Worm (Caenorhabditis elegans) whole organism, late embryonic: ENCODE data around the gene T01D3.1.

Experiments
- F13H6.1 ChIP-seq: sonication (generic microtip); optimal IDR thresholded peaks from 2 replicates; lab custom pipeline; 2016; ENCODE audit warnings: missing genetic modification characterization, missing compliant biosample characterization
- K02D7.2 ChIP-seq: sonication (generic microtip); optimal IDR thresholded peaks from 2 replicates; lab custom pipeline; 2017; ENCODE audit warnings: mild to moderate bottlenecking, missing genetic modification characterization, missing compliant biosample characterization
- T23F11.4 ChIP-seq: fragments of 200-800 bp; sonication (Bioruptor generic); optimal IDR thresholded peaks from 2 replicates; lab custom pipeline; 2018; ENCODE audit warnings: mild to moderate bottlenecking, missing genetic modification characterization, missing compliant biosample characterization
- Y22D7AL.16 ChIP-seq: sonication (generic microtip); optimal IDR thresholded peaks from 2 replicates; lab custom pipeline; 2016; ENCODE audit warnings: missing genetic modification characterization, missing compliant biosample characterization
- ahr-1 ChIP-seq: sonication (generic microtip); optimal IDR thresholded peaks from 2 replicates; lab custom pipeline; 2016; ENCODE audit warnings: missing genetic modification characterization, missing compliant biosample characterization
- ama-1 ChIP-seq: fragments of 150-350 bp; optimal IDR thresholded peaks from 2 replicates; lab custom pipeline; 2014
- ceh-14 ChIP-seq: sonication (generic microtip); optimal IDR thresholded peaks from 2 replicates; lab custom pipeline; 2016; ENCODE audit warnings: missing genotype, missing genetic modification characterization, missing compliant biosample characterization
- ceh-18 ChIP-seq: sonication (generic microtip); optimal IDR thresholded peaks from 2 replicates; lab custom pipeline; 2016; ENCODE audit warnings: missing genetic modification characterization, missing compliant biosample characterization
- ceh-19 ChIP-seq: fragments of 200-800 bp; sonication (Bioruptor generic); optimal IDR thresholded peaks from 2 replicates; lab custom pipeline; 2018; ENCODE audit warnings: mild to moderate bottlenecking, missing genetic modification characterization, missing compliant biosample characterization
- ceh-22 ChIP-seq: sonication (generic microtip); optimal IDR thresholded peaks from 2 replicates; lab custom pipeline; 2017; ENCODE audit warnings: missing biosample characterization, missing genetic modification characterization
- ceh-30 ChIP-seq: fragments of 150-350 bp; optimal IDR thresholded peaks from 2 replicates; lab custom pipeline; 2014; ENCODE audit warnings: missing biosample characterization, missing genetic modification characterization
- ceh-34 ChIP-seq: sonication (generic microtip); optimal IDR thresholded peaks from 2 replicates; lab custom pipeline; 2016; ENCODE audit warnings: mild to moderate bottlenecking, missing genetic modification characterization, missing compliant biosample characterization
- ceh-45 ChIP-seq: fragments of 200-800 bp; sonication (Bioruptor generic); IDR thresholded peaks from 2 replicates; pipeline ENCODE4 v1.3.6; 2022; ENCODE audit warnings: missing genetic modification reagents, missing genetic modification characterization, missing compliant biosample characterization
- ceh-9 ChIP-seq: sonication (generic microtip); optimal IDR thresholded peaks from 2 replicates; lab custom pipeline; 2016; ENCODE audit warnings: mild to moderate bottlenecking, missing genetic modification characterization, inconsistent platforms, missing compliant biosample characterization
- che-1 ChIP-seq: sonication (generic microtip); optimal IDR thresholded peaks from 2 replicates; lab custom pipeline; 2016; ENCODE audit warnings: mild to moderate bottlenecking, missing genetic modification characterization, missing compliant biosample characterization
- dmd-4 ChIP-seq: sonication (generic microtip); optimal IDR thresholded peaks from 2 replicates; lab custom pipeline; 2016; ENCODE audit warnings: borderline replicate concordance, missing genetic modification characterization, missing compliant biosample characterization
- ets-4 ChIP-seq: sonication (generic microtip); optimal IDR thresholded peaks from 2 replicates; lab custom pipeline; 2016; ENCODE audit warnings: missing genetic modification characterization, missing compliant biosample characterization
- fax-1 ChIP-seq: sonication (generic microtip); optimal IDR thresholded peaks from 2 replicates; lab custom pipeline; 2016; ENCODE audit warnings: missing genotype, missing genetic modification characterization, missing compliant biosample characterization
- gmeb-2 ChIP-seq: sonication (generic microtip); optimal IDR thresholded peaks from 2 replicates; lab custom pipeline; 2016; ENCODE audit warnings: missing genetic modification characterization, inconsistent platforms, missing compliant biosample characterization
- hlh-13 ChIP-seq: fragments of 200-800 bp; sonication (Bioruptor generic); optimal IDR thresholded peaks from 2 replicates; lab custom pipeline; 2018; ENCODE audit warnings: mild to moderate bottlenecking, missing genetic modification characterization, missing compliant biosample characterization
- hlh-15 ChIP-seq: sonication (generic microtip); optimal IDR thresholded peaks from 2 replicates; lab custom pipeline; 2016; ENCODE audit warnings: missing genetic modification characterization, missing compliant biosample characterization
- hlh-30 ChIP-seq: sonication (generic microtip); optimal IDR thresholded peaks from 2 replicates; lab custom pipeline; 2017; ENCODE audit warnings: antibody characterized with exemption, missing genetic modification characterization, missing compliant biosample characterization; ENCODE audit not compliant: insufficient read depth
- hlh-6 ChIP-seq: sonication (generic microtip); optimal IDR thresholded peaks from 2 replicates; lab custom pipeline; 2016; ENCODE audit warnings: missing genotype, missing genetic modification characterization, missing compliant biosample characterization
- lim-6 ChIP-seq: sonication (generic microtip); optimal IDR thresholded peaks from 2 replicates; lab custom pipeline; 2016; ENCODE audit warnings: missing genetic modification characterization, missing compliant biosample characterization
- lin-11 ChIP-seq: fragments of 200-800 bp; sonication (Bioruptor generic); optimal IDR thresholded peaks from 2 replicates; lab custom pipeline; 2018; ENCODE audit warnings: mild to moderate bottlenecking, missing genetic modification characterization, missing compliant biosample characterization
- mec-3 ChIP-seq: sonication (generic microtip); optimal IDR thresholded peaks from 2 replicates; lab custom pipeline; 2016; ENCODE audit warnings: borderline replicate concordance, missing genetic modification characterization, missing compliant biosample characterization
- nfya-1 ChIP-seq: sonication (generic microtip); optimal IDR thresholded peaks from 2 replicates; lab custom pipeline; 2017; ENCODE audit warnings: missing genetic modification characterization, mild to moderate bottlenecking, missing compliant biosample characterization, antibody characterized with exemption, moderate library complexity
- nhr-11 ChIP-seq: fragments of 150-350 bp; optimal IDR thresholded peaks from 2 replicates; lab custom pipeline; 2014; ENCODE audit warnings: missing biosample characterization, missing genetic modification characterization
- npax-4 ChIP-seq: sonication (generic microtip); optimal IDR thresholded peaks from 2 replicates; lab custom pipeline; 2016; ENCODE audit warnings: missing genetic modification characterization, missing compliant biosample characterization
- pag-3 ChIP-seq: sonication (generic microtip); optimal IDR thresholded peaks from 2 replicates; lab custom pipeline; 2016; ENCODE audit warnings: missing compliant biosample characterization, missing genetic modification characterization, borderline replicate concordance
- pat-9 ChIP-seq: fragments of 200-800 bp; sonication (Bioruptor generic); optimal IDR thresholded peaks from 2 replicates; lab custom pipeline; 2018; ENCODE audit warnings: mild to moderate bottlenecking, missing genetic modification characterization, moderate library complexity, missing compliant biosample characterization
- pax-1 ChIP-seq: fragments of 150-350 bp; optimal IDR thresholded peaks from 2 replicates; lab custom pipeline; 2014; ENCODE audit warnings: missing biosample characterization, missing genetic modification characterization
- pha-4 ChIP-seq: fragments of 150-350 bp; optimal IDR thresholded peaks from 2 replicates; lab custom pipeline; 2018; ENCODE audit warnings: missing biosample characterization, missing genetic modification reagents, missing genetic modification characterization
- pqm-1 ChIP-seq: sonication (generic microtip); optimal IDR thresholded peaks from 2 replicates; lab custom pipeline; 2016; ENCODE audit warnings: missing genetic modification characterization, missing compliant biosample characterization
- rnt-1 ChIP-seq: sonication (generic microtip); optimal IDR thresholded peaks from 2 replicates; lab custom pipeline; 2016; ENCODE audit warnings: missing genetic modification characterization, missing compliant biosample characterization
- sdc-2 ChIP-seq: sonication (generic microtip); optimal IDR thresholded peaks from 2 replicates; lab custom pipeline; 2016; ENCODE audit warnings: missing genotype, missing genetic modification characterization, missing compliant biosample characterization
- sox-2 ChIP-seq: fragments of 200-800 bp; sonication (Bioruptor generic); IDR thresholded peaks from 2 replicates; pipeline ENCODE4 v1.3.6; 2022; ENCODE audit warnings: missing genetic modification reagents, missing genetic modification characterization, missing compliant biosample characterization
- tbx-2 ChIP-seq: sonication (generic microtip); optimal IDR thresholded peaks from 2 replicates; lab custom pipeline; 2016; ENCODE audit warnings: missing genetic modification characterization, missing compliant biosample characterization
- tbx-7 ChIP-seq: sonication (generic microtip); optimal IDR thresholded peaks from 2 replicates; lab custom pipeline; 2016; ENCODE audit warnings: missing genotype, missing genetic modification characterization, missing compliant biosample characterization
- unc-3 ChIP-seq, 2 experiments: fragments of 200-800 bp in 1 of 2; sonication (Bioruptor generic) in 1 of 2; sonication (generic microtip) in 1 of 2; conservative IDR thresholded peaks in 1 of 2; optimal IDR thresholded peaks in 1 of 2; 2 replicates each; pipeline versions ENCODE4 v1.3.6 to Lab custom; 2016 to 2022; ENCODE audit warnings: missing compliant biosample characterization in 2 of 2, missing genetic modification characterization in 2 of 2, missing genetic modification reagents in 1 of 2
- unc-42 ChIP-seq: sonication (generic microtip); optimal IDR thresholded peaks from 2 replicates; lab custom pipeline; 2016; ENCODE audit warnings: missing genotype, missing genetic modification characterization, missing compliant biosample characterization
- unc-55 ChIP-seq: sonication (generic microtip); optimal IDR thresholded peaks from 2 replicates; lab custom pipeline; 2017; ENCODE audit warnings: missing biosample characterization, missing genetic modification reagents, missing genetic modification characterization
- ztf-16 ChIP-seq: sonication (generic microtip); optimal IDR thresholded peaks from 2 replicates; lab custom pipeline; 2017; ENCODE audit warnings: missing genetic modification characterization, missing compliant biosample characterization

Gene T01D3.1

DNA sequence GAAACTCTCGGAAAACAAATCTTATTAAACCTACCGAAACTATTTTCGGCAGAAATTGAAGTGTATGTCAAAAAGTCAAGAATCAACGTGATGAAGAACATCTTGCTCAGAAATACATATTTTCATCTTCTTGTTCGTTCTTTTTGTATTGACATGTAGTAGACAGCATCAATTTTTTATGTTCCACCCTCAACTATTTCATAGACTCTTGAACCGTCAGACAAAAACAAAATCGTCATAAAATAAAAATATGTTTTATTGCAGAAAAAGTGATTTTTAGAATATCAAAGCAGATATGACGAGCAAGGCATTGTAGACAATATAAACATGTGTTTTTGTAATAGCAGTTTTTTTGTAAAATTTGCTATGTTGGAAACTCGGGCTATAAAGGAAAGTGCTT is 35.1 kb downstream of the T01D3.1 start, which contains the start of gene F35E12.2:
F35E12.2 (minus strand) TSS at position 101 of the 400 bp plus-strand sequence.
- TF ChIP-seq mec-3 (tag; lab: Kevin White, UChicago): no peak
- TF ChIP-seq npax-4 (tag; lab: Kevin White, UChicago): no peak
- TF ChIP-seq K02D7.2 (tag; lab: Kevin White, UChicago): no peak
- TF ChIP-seq gmeb-2 (tag; lab: Kevin White, UChicago): no peak
- no peak for TF ChIP-seq sox-2 (GFP tag; lab: Robert Waterston, UW)
- no peak for TF ChIP-seq unc-3 (GFP tag; conservative IDR thresholded peaks at IDR 0.05; lab: Robert Waterston, UW)
- no peak for TF ChIP-seq unc-3 (tag; optimal IDR thresholded peaks at IDR 0.05; lab: Kevin White, UChicago)
- no peak for TF ChIP-seq unc-55 (GFP tag; lab: Kevin White, UChicago)
- no peak for TF ChIP-seq fax-1 (tag; lab: Kevin White, UChicago)
- TF ChIP-seq ceh-45 (GFP tag; lab: Robert Waterston, UW): no peak
- TF ChIP-seq hlh-6 (tag; lab: Kevin White, UChicago): no peak
- TF ChIP-seq F13H6.1: no peak
- no peak for TF ChIP-seq unc-42 (tag; lab: Kevin White, UChicago)
- no peak for TF ChIP-seq tbx-2 (tag; lab: Kevin White, UChicago)
- TF ChIP-seq ama-1 (lab: Kevin White, UChicago): no peak

DNA sequence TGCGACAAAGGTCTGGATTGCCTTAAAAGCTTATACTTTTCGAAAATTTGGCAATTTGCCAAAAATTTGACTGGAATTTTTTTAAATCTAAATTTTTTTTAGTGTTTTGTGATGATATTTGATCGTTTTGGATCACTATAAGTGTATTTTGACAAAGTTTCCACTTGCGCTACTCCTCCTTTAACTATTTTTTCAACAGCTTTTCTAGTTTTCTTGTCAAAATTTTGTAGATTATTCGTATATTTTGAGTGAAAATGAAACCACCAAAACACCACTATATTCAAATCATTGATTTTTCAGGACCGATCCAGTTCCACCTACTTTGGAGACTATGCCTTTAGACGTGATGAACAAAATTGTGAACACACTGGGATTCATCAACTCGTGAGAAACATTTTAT is 35.9 kb downstream of the T01D3.1 start, which contains the start of gene fbxa-181:
fbxa-181 (plus strand) TSS at position 301 of the 400 bp plus-strand sequence.
- TF ChIP-seq che-1 (tag; lab: Kevin White, UChicago) (no peak), pax-1 (tag; lab: Kevin White, UChicago) (no peak), tbx-2 (tag; lab: Kevin White, UChicago) (no peak), hlh-15 (no peak), lin-11 (no peak), pat-9 (no peak), rnt-1 (tag; lab: Kevin White, UChicago) (no peak), hlh-30 (tag; lab: Kevin White, UChicago) (no peak), ceh-19 (GFP tag; lab: Kevin White, UChicago) (no peak), ahr-1 (no peak), dmd-4 (no peak), sdc-2 (tag; lab: Kevin White, UChicago) (no peak), hlh-13 (GFP tag; lab: Kevin White, UChicago) (no peak)

DNA sequence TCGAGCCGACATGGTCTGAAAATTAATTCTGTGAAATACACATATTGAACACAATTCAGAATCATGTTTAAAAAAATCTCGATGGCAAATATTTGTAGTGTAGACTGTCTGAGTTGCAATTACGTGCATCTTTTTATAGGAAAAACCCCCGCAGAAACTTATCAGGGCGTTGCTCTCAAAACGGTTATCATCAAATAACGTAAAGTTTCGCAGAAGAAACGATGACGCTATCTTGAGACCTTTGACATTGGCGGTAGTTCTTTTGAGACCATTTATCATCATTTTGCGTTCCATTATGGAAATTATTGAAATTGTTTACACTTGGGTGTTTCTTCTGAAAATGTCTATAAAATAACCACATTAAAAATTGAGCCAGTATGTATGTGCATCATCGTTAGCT is 41.1 kb downstream of the T01D3.1 start, which contains the start of gene dct-17:
dct-17 (minus strand) TSS at position 23 of the 400 bp plus-strand sequence.
- TF ChIP-seq pqm-1 (tag; lab: Kevin White, UChicago) (no peak), pha-4 (tag; lab: Kevin White, UChicago) (no peak), ceh-34 (tag; lab: Kevin White, UChicago) (no peak), T23F11.4 (no peak), lim-6 (tag; lab: Kevin White, UChicago) (no peak)

DNA sequence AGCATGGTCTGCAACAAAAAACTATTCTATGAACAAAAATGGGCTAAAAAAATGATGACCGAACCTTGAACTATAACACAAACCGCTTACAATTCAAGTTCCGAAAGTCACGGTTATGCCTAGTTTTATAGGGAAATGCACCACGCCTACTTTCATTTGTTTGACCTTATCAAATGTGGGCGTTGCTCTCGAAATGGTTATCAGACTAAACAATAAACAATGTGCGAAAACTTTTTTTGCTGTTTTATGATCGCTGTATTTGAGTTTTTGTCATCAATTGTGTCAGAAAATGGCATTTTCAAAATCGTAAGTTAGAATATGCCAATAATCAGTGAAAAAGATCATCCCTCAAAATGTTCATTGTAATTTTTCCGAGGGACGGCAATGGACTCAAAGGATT is 46.5 kb downstream of the T01D3.1 start, which contains the start of gene F35E12.6:
F35E12.6 (minus strand) TSS at position 101 of the 400 bp plus-strand sequence.
- no peak for TF ChIP-seq ceh-22 (tag; lab: Kevin White, UChicago)
- TF ChIP-seq nhr-11 (tag; lab: Kevin White, UChicago): no peak
- TF ChIP-seq nfya-1 (tag; lab: Kevin White, UChicago): no peak
- no peak for TF ChIP-seq ceh-14 (tag; lab: Kevin White, UChicago)
- no peak for TF ChIP-seq ceh-19 (GFP tag; lab: Kevin White, UChicago)
- no peak for TF ChIP-seq ceh-34 (tag; lab: Kevin White, UChicago)
- no peak for TF ChIP-seq ceh-45 (GFP tag; lab: Robert Waterston, UW)
- TF ChIP-seq Y22D7AL.16 (tag; lab: Kevin White, UChicago): no peak
- TF ChIP-seq mec-3 (tag; lab: Kevin White, UChicago): no peak
- TF ChIP-seq ceh-9 (tag; lab: Kevin White, UChicago): no peak
- no peak for TF ChIP-seq ceh-30
- no peak for TF ChIP-seq ztf-16
- no peak for TF ChIP-seq F13H6.1
- TF ChIP-seq pag-3 (tag; lab: Kevin White, UChicago): no peak
- no peak for TF ChIP-seq unc-42 (tag; lab: Kevin White, UChicago)
- TF ChIP-seq ets-4 (tag; lab: Kevin White, UChicago): no peak
- no peak for TF ChIP-seq ceh-18 (tag; lab: Kevin White, UChicago)
- TF ChIP-seq tbx-7 (tag; lab: Kevin White, UChicago): no peak
- no peak for TF ChIP-seq dmd-4
